Worm (Caenorhabditis elegans) whole organism, L4/young adult: ENCODE data around the gene T16G12.9.
"Not testable (repeated sequence)": the region's sequence is repeated elsewhere in the genome, so short reads cannot be mapped to it uniquely, and the experiment has no call there.

Source experiments
- W03F9.2 ChIP-seq: fragments of 150-350 bp; optimal IDR thresholded peaks from 2 replicates; lab custom pipeline; 2014; ENCODE audit warnings: missing biosample characterization, missing genetic modification characterization
- dao-5 ChIP-seq: sonication (generic microtip); optimal IDR thresholded peaks from 2 replicates; lab custom pipeline; 2016; ENCODE audit warnings: missing genotype, missing genetic modification characterization, moderate library complexity, missing compliant biosample characterization
- him-1 ChIP-seq: sonication (generic microtip); optimal IDR thresholded peaks from 2 replicates; lab custom pipeline; 2016; ENCODE audit warnings: missing genotype, missing genetic modification reagents, missing genetic modification characterization, missing compliant biosample characterization

Gene T16G12.9

ce11 chrIII:10053312-10053711 is 24.7 kb downstream of the T16G12.9 start, which contains the start of gene T16G12.12:
Gene T16G12.12, plus strand, starts transcription at chrIII:10053612.
- TF ChIP-seq dao-5 (tag; lab: Kevin White, UChicago); him-1 (tag; lab: Kevin White, UChicago); W03F9.2: not testable (repeated sequence)

- TF ChIP-seq him-1 (tag; lab: Kevin White, UChicago); dao-5 (tag; lab: Kevin White, UChicago); W03F9.2: not testable (repeated sequence)
Observed at ce11 chrIII:10050321-10050720, 27.7 kb downstream of the T16G12.9 start, which contains the start of gene T16G12.3. Gene T16G12.3, plus strand, starts transcription at chrIII:10050621.

- TF ChIP-seq W03F9.2 (no peak), him-1 (tag; lab: Kevin White, UChicago) (no peak), dao-5 (tag; lab: Kevin White, UChicago) (no peak)
Observed at ce11 chrIII:10049682-10050081, 28.4 kb downstream of the T16G12.9 start, which contains the start of gene T16G12.1. Gene T16G12.1, minus strand, starts transcription at chrIII:10049857.

- no peak for TF ChIP-seq dao-5 (tag; lab: Kevin White, UChicago)
- TF ChIP-seq him-1 (tag; lab: Kevin White, UChicago): no peak
- TF ChIP-seq W03F9.2: no peak
Observed at ce11 chrIII:10040013-10040412, 38.0 kb downstream of the T16G12.9 start, which contains the start of gene T16G12.7. Gene T16G12.7, minus strand, starts transcription at chrIII:10040113.

- TF ChIP-seq dao-5 (tag; lab: Kevin White, UChicago) (no peak), him-1 (tag; lab: Kevin White, UChicago) (no peak), W03F9.2 (no peak)
Observed at ce11 chrIII:10037150-10037549, 40.9 kb downstream of the T16G12.9 start, which contains the start of gene M04D8.7. Gene M04D8.7, plus strand, starts transcription at chrIII:10037450.

- TF ChIP-seq him-1 (tag; lab: Kevin White, UChicago): no peak
- TF ChIP-seq W03F9.2: no peak
- no peak for TF ChIP-seq dao-5 (tag; lab: Kevin White, UChicago)
Observed at ce11 chrIII:10035783-10036182, 42.3 kb downstream of the T16G12.9 start, which contains the start of gene xbx-3. Gene xbx-3, plus strand, starts transcription at chrIII:10035945.

ce11 chrIII:10033881-10034280 is 44.2 kb downstream of the T16G12.9 start, which contains the start of gene M04D8.8:
Gene M04D8.8, plus strand, starts transcription at chrIII:10034181.
- TF ChIP-seq W03F9.2 (no peak), him-1 (tag; lab: Kevin White, UChicago) (no peak), dao-5 (tag; lab: Kevin White, UChicago) (no peak)

- TF ChIP-seq him-1 (tag; lab: Kevin White, UChicago) (no peak), W03F9.2 (no peak), dao-5 (tag; lab: Kevin White, UChicago) (no peak)
Observed at ce11 chrIII:10033213-10033612, 44.8 kb downstream of the T16G12.9 start, which contains the start of gene M04D8.5. Gene M04D8.5, minus strand, starts transcription at chrIII:10033313.

ce11 chrIII:10030549-10030948 is 47.5 kb downstream of the T16G12.9 start, which contains the start of gene M04D8.4:
Gene M04D8.4, minus strand, starts transcription at chrIII:10030649.
- no peak for TF ChIP-seq him-1 (tag; lab: Kevin White, UChicago)
- no peak for TF ChIP-seq dao-5 (tag; lab: Kevin White, UChicago)
- no peak for TF ChIP-seq W03F9.2

- TF ChIP-seq W03F9.2 (no peak), him-1 (tag; lab: Kevin White, UChicago) (no peak)
Observed at ce11 chrIII:10027947-10028346, 50.1 kb downstream of the T16G12.9 start, which contains the start of gene ins-23. Gene ins-23, plus strand, starts transcription at chrIII:10028247.
